Fruit fly (Drosophila melanogaster): Measurements from ENCODE around the gene sba.

DNA sequence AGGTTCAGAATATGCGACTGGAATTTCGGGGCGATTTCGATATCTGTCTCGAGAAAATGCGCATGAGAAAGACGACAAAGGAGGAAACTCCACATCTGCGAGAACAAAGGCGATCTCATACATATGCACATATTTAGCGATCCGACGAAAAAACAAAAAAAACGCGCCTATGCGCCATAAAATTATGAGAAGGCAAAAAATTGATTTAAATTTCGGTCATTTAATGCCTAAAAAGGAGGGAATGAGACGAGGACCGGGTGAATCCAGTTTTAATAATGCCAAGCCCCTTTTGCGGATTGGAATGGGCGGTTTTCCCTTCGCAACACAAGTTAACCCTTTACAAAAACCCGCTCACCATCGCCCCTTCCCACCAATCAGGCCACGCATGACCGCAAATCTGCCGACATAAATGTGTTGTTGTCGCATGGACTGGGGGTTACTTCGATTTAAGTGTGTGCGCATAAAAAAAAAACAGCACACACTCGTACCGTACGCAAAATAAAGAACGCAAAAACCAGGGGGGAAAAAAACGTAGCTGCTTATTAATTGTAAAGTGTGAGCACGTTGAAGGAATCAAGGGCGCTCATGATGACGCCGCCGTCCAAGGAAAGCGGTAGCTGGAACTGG is 8.2 kb downstream of the sba start:
- TF ChIP-seq usp (GFP tag; optimal IDR thresholded peaks at IDR 0.05) (no peak), Elba2 (GFP tag; optimal IDR thresholded peaks at IDR 0.05) (no peak), CG4707 (GFP tag; optimal IDR thresholded peaks at IDR 0.05) (no peak), MBD-R2 (GFP tag; IDR thresholded peaks at IDR 0.05) (no peak), CG6175 (GFP tag; IDR thresholded peaks at IDR 0.05) (no peak), Hr39 (optimal IDR thresholded peaks at IDR 0.05) (no peak), CG14667 (GFP tag; IDR thresholded peaks at IDR 0.05) (no peak), Lpt (GFP tag; optimal IDR thresholded peaks at IDR 0.05) (no peak), CG1832 (GFP tag; optimal IDR thresholded peaks at IDR 0.05) (no peak)

Measured in whole organism, embryonic.